Worm (Caenorhabditis elegans) whole organism, mixed stage, embryonic: ENCODE data around the gene C18H9.6.

Experiments
- lsy-2 ChIP-seq: fragments of 150-350 bp; optimal IDR thresholded peaks from 2 replicates; lab custom pipeline; 2014; ENCODE audit warnings: missing biosample characterization, missing genetic modification characterization
- nhr-12 ChIP-seq: fragments of 150-350 bp; optimal IDR thresholded peaks from 2 replicates; lab custom pipeline; 2014; ENCODE audit warnings: missing biosample characterization, missing genetic modification characterization
- nhr-237 ChIP-seq: fragments of 150-350 bp; optimal IDR thresholded peaks from 2 replicates; lab custom pipeline; 2014; ENCODE audit warnings: missing biosample characterization, missing genetic modification characterization
- pha-4 ChIP-seq: fragments of 150-350 bp; optimal IDR thresholded peaks from 2 replicates; lab custom pipeline; 2018; ENCODE audit warnings: missing biosample characterization, missing genetic modification reagents, missing genetic modification characterization
- unc-120 ChIP-seq: sonication (generic microtip); optimal IDR thresholded peaks from 2 replicates; lab custom pipeline; 2017; ENCODE audit warnings: missing genetic modification characterization, missing compliant biosample characterization; ENCODE audit not compliant: poor library complexity, severe bottlenecking

DNA sequence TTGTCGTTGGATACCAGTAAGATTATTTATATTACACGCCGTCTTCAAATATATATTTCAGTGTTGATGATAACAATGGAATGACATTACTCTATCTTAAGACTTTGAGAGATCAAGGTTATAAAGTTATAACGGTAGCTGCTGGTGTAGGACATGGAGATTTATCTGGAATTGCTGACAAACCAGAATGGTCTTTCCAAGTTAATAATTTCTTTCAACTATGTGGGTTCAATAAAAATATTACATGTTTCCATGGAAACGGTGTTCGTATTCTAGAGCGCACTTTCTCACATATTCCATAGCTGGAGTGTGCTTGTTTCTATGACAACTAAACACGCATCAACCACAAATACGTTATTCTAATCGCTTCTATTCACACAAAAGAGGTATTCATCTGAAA lies 21.7 kb downstream of the C18H9.6 start, which contains the start of gene ift-74:
- TF ChIP-seq pha-4 (tag; lab: Kevin White, UChicago) (no peak), unc-120 (tag; lab: Kevin White, UChicago) (no peak), nhr-237 (no peak), nhr-12 (tag; lab: Kevin White, UChicago) (no peak), lsy-2 (tag; lab: Kevin White, UChicago) (no peak)
